Worm (Caenorhabditis elegans): ENCODE results near the gene aagr-3.

DNA sequence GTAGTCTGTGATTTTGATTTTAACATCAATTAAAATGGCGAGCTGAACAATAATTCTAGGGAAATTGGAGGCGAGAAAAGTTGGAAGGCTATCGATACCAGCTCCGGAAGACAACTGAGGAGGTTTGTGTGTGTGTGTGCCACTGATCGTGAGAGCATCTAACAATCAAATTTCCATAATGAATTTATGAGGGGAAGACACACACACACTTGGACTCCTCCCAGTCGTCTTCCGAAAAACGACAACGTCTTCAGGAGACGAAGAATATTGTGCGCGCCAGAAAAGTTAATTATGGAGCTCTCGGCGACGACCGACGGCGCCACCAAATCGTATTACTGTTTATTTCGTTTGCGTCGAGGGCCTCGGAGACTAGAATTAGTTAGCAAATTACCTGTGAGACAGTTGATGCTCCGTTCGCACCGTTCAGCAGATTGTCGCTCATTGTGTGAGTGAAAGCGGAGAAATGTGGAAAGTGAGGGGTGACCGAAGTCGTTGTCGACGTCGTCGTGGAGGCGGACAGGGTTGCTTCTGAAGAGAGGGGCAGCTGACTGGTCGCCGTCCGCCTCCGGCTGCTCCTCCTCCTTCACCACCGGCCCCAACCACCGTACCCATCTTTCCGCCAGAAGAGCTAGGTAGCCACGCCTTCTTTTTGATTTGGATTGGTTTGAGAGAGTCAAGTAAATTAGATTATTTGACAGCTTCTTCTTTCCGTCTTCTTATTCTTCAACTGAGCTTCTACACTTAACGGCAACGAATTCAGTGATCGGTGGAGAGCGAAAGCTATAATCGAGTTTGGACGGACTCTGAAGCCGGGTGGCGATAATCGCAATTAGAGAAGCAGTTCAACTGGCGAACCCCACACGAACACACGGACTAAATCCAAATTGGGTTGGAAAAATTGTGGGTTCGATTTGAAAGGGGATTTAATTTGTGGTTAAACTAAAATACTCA is 39.8 kb upstream of the aagr-3 start, which contains the start of gene unc-42:
- TF ChIP-seq him-1 (tag; optimal IDR thresholded peaks at IDR 0.05) (no peak), dao-5 (tag; optimal IDR thresholded peaks at IDR 0.05) (no peak)

Measured in whole organism, L4/young adult.